Fruit fly (Drosophila melanogaster): Measurements from ENCODE around the gene ZAP3.

dm6 chrX:10105701-10106307, 23.5 kb upstream of the ZAP3 start:
- no peak for TF ChIP-seq psq (optimal IDR thresholded peaks at IDR 0.05)
- no peak for TF ChIP-seq pan (optimal IDR thresholded peaks at IDR 0.05)
- TF ChIP-seq CG8478 (optimal IDR thresholded peaks at IDR 0.05): no peak
- TF ChIP-seq usp (GFP tag; optimal IDR thresholded peaks at IDR 0.05): no peak
- no peak for TF ChIP-seq EcR (GFP tag; optimal IDR thresholded peaks at IDR 0.05)
- no peak for TF ChIP-seq Dll (optimal IDR thresholded peaks at IDR 0.05)
